Fruit fly (Drosophila melanogaster) whole organism, embryonic: Measurements from ENCODE around the gene CG8301.

Source experiments
- Ada2b ChIP-seq: fragments of 200-800 bp; sonication (Bioruptor generic); IDR thresholded peaks from 2 replicates; pipeline ENCODE4 v1.3.6; 2022; ENCODE audit warnings: missing biosample characterization, missing genetic modification characterization
- Atf3 ChIP-seq: fragments of 200-800 bp; sonication (Bioruptor generic); optimal IDR thresholded peaks from 3 replicates; lab custom pipeline; 2016; ENCODE audit warnings: missing biosample characterization, missing genetic modification characterization
- Blimp-1 ChIP-seq: fragments of 200-800 bp; sonication (Bioruptor generic); optimal IDR thresholded peaks from 3 replicates; lab custom pipeline; 2018; ENCODE audit warnings: missing biosample characterization, missing genetic modification characterization, mild to moderate bottlenecking, moderate library complexity, missing genetic modification reagents
- CG12219 ChIP-seq: fragments of 200-800 bp; sonication (Bioruptor generic); optimal IDR thresholded peaks from 3 replicates; lab custom pipeline; 2018; ENCODE audit warnings: missing biosample characterization, mild to moderate bottlenecking, missing genetic modification characterization
- CG13296 ChIP-seq: fragments of 200-800 bp; sonication (Bioruptor generic); optimal IDR thresholded peaks from 3 replicates; lab custom pipeline; 2018; ENCODE audit warnings: missing biosample characterization, mild to moderate bottlenecking, missing genetic modification characterization
- CG13624 ChIP-seq: fragments of 200-800 bp; sonication (Bioruptor generic); optimal IDR thresholded peaks from 2 replicates; lab custom pipeline; 2016; ENCODE audit warnings: missing biosample characterization, missing genetic modification characterization
- CG14965 ChIP-seq: fragments of 200-800 bp; sonication (Bioruptor generic); optimal IDR thresholded peaks from 2 replicates; lab custom pipeline; 2016; ENCODE audit warnings: missing biosample characterization, missing genetic modification characterization, borderline replicate concordance
- CG17328 ChIP-seq: fragments of 200-800 bp; sonication (Bioruptor generic); IDR thresholded peaks from 2 replicates; pipeline ENCODE4 v1.3.6; 2022; ENCODE audit warnings: missing biosample characterization, missing genetic modification characterization
- CG17802 ChIP-seq: fragments of 200-800 bp; sonication (Bioruptor generic); optimal IDR thresholded peaks from 2 replicates; lab custom pipeline; 2018; ENCODE audit warnings: missing biosample characterization, mild to moderate bottlenecking, missing genetic modification characterization, moderate library complexity
- CG18262 ChIP-seq: fragments of 200-800 bp; optimal IDR thresholded peaks from 3 replicates; lab custom pipeline; 2019; ENCODE audit warnings: missing biosample characterization, mild to moderate bottlenecking, missing genetic modification characterization, moderate library complexity
- CG18476 ChIP-seq: fragments of 200-800 bp; sonication (Bioruptor generic); optimal IDR thresholded peaks from 2 replicates; lab custom pipeline; 2016; ENCODE audit warnings: missing biosample characterization, mild to moderate bottlenecking, missing genetic modification characterization
- CG18764 ChIP-seq: fragments of 200-800 bp; sonication (Bioruptor generic); optimal IDR thresholded peaks from 3 replicates; lab custom pipeline; 2016; ENCODE audit warnings: missing biosample characterization, missing genetic modification characterization
- CG2199 ChIP-seq: fragments of 200-800 bp; sonication (Bioruptor generic); IDR thresholded peaks from 3 replicates; pipeline ENCODE4 v1.3.6; 2022; ENCODE audit warnings: missing biosample characterization, missing genetic modification characterization
- CG2712 ChIP-seq: fragments of 200-800 bp; optimal IDR thresholded peaks from 3 replicates; lab custom pipeline; 2019; ENCODE audit warnings: missing biosample characterization, mild to moderate bottlenecking, missing genetic modification characterization, moderate library complexity
- CG31441 ChIP-seq: fragments of 200-800 bp; sonication (Bioruptor generic); IDR thresholded peaks from 2 replicates; pipeline ENCODE4 v1.3.6; 2022; ENCODE audit warnings: missing biosample characterization, missing genetic modification characterization
- CG32532 ChIP-seq: fragments of 200-800 bp; sonication (Bioruptor generic); IDR thresholded peaks from 2 replicates; pipeline ENCODE4 v1.3.6; 2022; ENCODE audit warnings: missing biosample characterization, missing genetic modification characterization
- CG34376 ChIP-seq: fragments of 200-800 bp; sonication (Bioruptor generic); optimal IDR thresholded peaks from 2 replicates; lab custom pipeline; 2018; ENCODE audit warnings: missing biosample characterization, mild to moderate bottlenecking, missing genetic modification characterization
- CG4424 ChIP-seq: fragments of 200-800 bp; sonication (Bioruptor generic); optimal IDR thresholded peaks from 3 replicates; lab custom pipeline; 2016; ENCODE audit warnings: missing biosample characterization, missing genetic modification characterization
- CG8290 ChIP-seq, 3 experiments: fragments of 200-800 bp; sonication (Bioruptor generic); optimal IDR thresholded peaks; 2 replicates each; lab custom pipeline; 2016 to 2019; ENCODE audit warnings: missing biosample characterization in 3 of 3, missing genetic modification characterization in 3 of 3, mild to moderate bottlenecking in 2 of 3, moderate library complexity in 1 of 3
- CG8924 ChIP-seq: fragments of 200-800 bp; optimal IDR thresholded peaks from 3 replicates; lab custom pipeline; 2019; ENCODE audit warnings: missing biosample characterization, mild to moderate bottlenecking, missing genetic modification characterization, moderate library complexity
- CoRest ChIP-seq: fragments of 200-800 bp; sonication (Bioruptor generic); optimal IDR thresholded peaks from 3 replicates; lab custom pipeline; 2018; ENCODE audit warnings: missing biosample characterization, mild to moderate bottlenecking, missing genetic modification characterization, moderate library complexity
- HLHmδ ChIP-seq: fragments of 200-800 bp; sonication (Bioruptor generic); optimal IDR thresholded peaks from 2 replicates; lab custom pipeline; 2018; ENCODE audit warnings: missing biosample characterization, mild to moderate bottlenecking, missing genetic modification characterization, moderate library complexity
- HmgZ ChIP-seq: fragments of 200-800 bp; sonication (Bioruptor generic); optimal IDR thresholded peaks from 2 replicates; lab custom pipeline; 2018; ENCODE audit warnings: missing biosample characterization, mild to moderate bottlenecking, missing genetic modification characterization
- Hmx ChIP-seq: fragments of 200-800 bp; sonication (Bioruptor generic); optimal IDR thresholded peaks from 2 replicates; lab custom pipeline; 2016; ENCODE audit warnings: missing biosample characterization, missing genetic modification characterization
- Hsf ChIP-seq: fragments of 200-800 bp; sonication (Bioruptor generic); optimal IDR thresholded peaks from 3 replicates; lab custom pipeline; 2016; ENCODE audit warnings: missing biosample characterization, missing genetic modification characterization
- Max ChIP-seq: fragments of 200-800 bp; sonication (Bioruptor generic); optimal IDR thresholded peaks from 2 replicates; lab custom pipeline; 2016; ENCODE audit warnings: missing biosample characterization, mild to moderate bottlenecking, missing genetic modification characterization
- Oli ChIP-seq: fragments of 200-800 bp; sonication (Bioruptor generic); optimal IDR thresholded peaks from 2 replicates; lab custom pipeline; 2018; ENCODE audit warnings: missing biosample characterization, mild to moderate bottlenecking, missing genetic modification characterization, moderate library complexity
- Pdp1 ChIP-seq, 2 experiments: fragments of 200-800 bp; sonication (Bioruptor generic); optimal IDR thresholded peaks; 3 replicates each; lab custom pipeline; 2016; ENCODE audit warnings: missing biosample characterization in 2 of 2, missing genetic modification characterization in 2 of 2, mild to moderate bottlenecking in 1 of 2, moderate library complexity in 1 of 2
- Side ChIP-seq: fragments of 200-800 bp; sonication (Bioruptor generic); optimal IDR thresholded peaks from 2 replicates; lab custom pipeline; 2016; ENCODE audit warnings: missing biosample characterization, missing genetic modification characterization
- Six4 ChIP-seq: fragments of 200-800 bp; sonication (Bioruptor generic); optimal IDR thresholded peaks from 2 replicates; lab custom pipeline; 2016; ENCODE audit warnings: missing biosample characterization, missing genetic modification characterization
- Spps ChIP-seq: fragments of 200-800 bp; sonication (Bioruptor generic); optimal IDR thresholded peaks from 2 replicates; lab custom pipeline; 2018; ENCODE audit warnings: missing biosample characterization, mild to moderate bottlenecking, missing genetic modification characterization
- Sry-β ChIP-seq: fragments of 200-800 bp; sonication (Bioruptor generic); optimal IDR thresholded peaks from 2 replicates; lab custom pipeline; 2018; ENCODE audit warnings: missing biosample characterization, mild to moderate bottlenecking, missing genetic modification characterization, moderate library complexity
- Sry-δ ChIP-seq: fragments of 200-800 bp; sonication (Bioruptor generic); optimal IDR thresholded peaks from 2 replicates; lab custom pipeline; 2016; ENCODE audit warnings: missing biosample characterization, missing genetic modification characterization
- Xbp1 ChIP-seq: fragments of 200-800 bp; sonication (Bioruptor generic); optimal IDR thresholded peaks from 3 replicates; lab custom pipeline; 2016; ENCODE audit warnings: missing biosample characterization, mild to moderate bottlenecking, missing genetic modification characterization
- al ChIP-seq: fragments of 200-800 bp; sonication (Bioruptor generic); IDR thresholded peaks from 2 replicates; pipeline ENCODE4 v1.3.6; 2022; ENCODE audit warnings: missing biosample characterization, missing genetic modification characterization
- bsh ChIP-seq, 2 experiments: fragments of 200-800 bp; sonication (Bioruptor generic); optimal IDR thresholded peaks; 2 replicates each; lab custom pipeline; 2017 to 2018; ENCODE audit warnings: mild to moderate bottlenecking in 2 of 2, missing biosample characterization in 2 of 2, missing genetic modification characterization in 2 of 2, moderate library complexity in 1 of 2
- crp ChIP-seq, 2 experiments: fragments of 200-800 bp; sonication (Bioruptor generic); optimal IDR thresholded peaks; 2 replicates in 1 of 2; 3 replicates in 1 of 2; lab custom pipeline; 2017; ENCODE audit warnings: missing biosample characterization in 2 of 2, missing genetic modification characterization in 2 of 2, mild to moderate bottlenecking in 1 of 2, moderate library complexity in 1 of 2
- esg ChIP-seq: fragments of 200-800 bp; sonication (Bioruptor generic); conservative IDR thresholded peaks from 2 replicates; pipeline ENCODE4 v1.3.6; 2022; ENCODE audit warnings: missing biosample characterization, missing genetic modification characterization
- fd102C ChIP-seq: fragments of 200-800 bp; sonication (Bioruptor generic); optimal IDR thresholded peaks from 2 replicates; lab custom pipeline; 2018; ENCODE audit warnings: missing biosample characterization, mild to moderate bottlenecking, missing genetic modification characterization, moderate library complexity
- ham ChIP-seq: fragments of 200-800 bp; sonication (Bioruptor generic); IDR thresholded peaks from 2 replicates; pipeline ENCODE4 v1.3.6; 2022; ENCODE audit warnings: missing biosample characterization, missing genetic modification characterization
- nom ChIP-seq: fragments of 200-800 bp; sonication (Bioruptor generic); optimal IDR thresholded peaks from 2 replicates; lab custom pipeline; 2017; ENCODE audit warnings: missing biosample characterization, missing genetic modification characterization, mild to moderate bottlenecking, moderate library complexity, missing genetic modification reagents
- pfk ChIP-seq: fragments of 200-800 bp; sonication (Bioruptor generic); optimal IDR thresholded peaks from 2 replicates; lab custom pipeline; 2018; ENCODE audit warnings: missing biosample characterization, mild to moderate bottlenecking, missing genetic modification characterization, moderate library complexity
- phol ChIP-seq: fragments of 200-800 bp; sonication (Bioruptor generic); optimal IDR thresholded peaks from 3 replicates; lab custom pipeline; 2018; ENCODE audit warnings: missing biosample characterization, mild to moderate bottlenecking, missing genetic modification characterization, moderate library complexity
- ranshi ChIP-seq: fragments of 200-800 bp; sonication (Bioruptor generic); IDR thresholded peaks from 2 replicates; pipeline ENCODE4 v1.3.6; 2022; ENCODE audit warnings: missing biosample characterization, missing genetic modification characterization
- rib ChIP-seq: fragments of 200-800 bp; sonication (Bioruptor generic); IDR thresholded peaks from 2 replicates; pipeline ENCODE4 v1.3.6; 2022; ENCODE audit warnings: missing biosample characterization, missing genetic modification characterization
- sc ChIP-seq, 3 experiments: fragments of >200 bp in 2 of 3; fragments of 200-800 bp in 1 of 3; sonication (Bioruptor generic) in 1 of 3; optimal IDR thresholded peaks; 2 replicates in 2 of 3; 3 replicates in 1 of 3; lab custom pipeline; 2017; ENCODE audit warnings: mild to moderate bottlenecking in 1 of 3, missing biosample characterization in 1 of 3, missing genetic modification characterization in 1 of 3, missing genetic modification reagents in 1 of 3
- sens ChIP-seq: fragments of 200-800 bp; sonication (Bioruptor generic); peaks from one replicate; lab custom pipeline; 2016; ENCODE audit warnings: missing biosample characterization, missing genetic modification characterization
- slp2 ChIP-seq: fragments of 200-800 bp; sonication (Bioruptor generic); optimal IDR thresholded peaks from 2 replicates; lab custom pipeline; 2016; ENCODE audit warnings: missing biosample characterization, missing genetic modification characterization
- tap ChIP-seq: fragments of 200-800 bp; optimal IDR thresholded peaks from 3 replicates; lab custom pipeline; 2019; ENCODE audit warnings: missing biosample characterization, mild to moderate bottlenecking, missing genetic modification characterization, moderate library complexity
- tx ChIP-seq: fragments of 200-800 bp; sonication (Bioruptor generic); optimal IDR thresholded peaks from 2 replicates; lab custom pipeline; 2016; ENCODE audit warnings: missing biosample characterization, missing genetic modification characterization

CG8301 gene

dm6 chr3R:9605084-9605483 lies 24.0 kb downstream of the CG8301 start (continued):
- TF ChIP-seq CG17802 (no peak), CG18476 (GFP tag; lab: Kevin White, UChicago) (peak; percentile 3), esg (GFP tag; lab: Robert Waterston, UW) (no peak), Atf3 (GFP tag; lab: Kevin White, UChicago) (no peak), Hmx (GFP tag; lab: Kevin White, UChicago) (no peak), CG12219 (no peak), rib (GFP tag; lab: Robert Waterston, UW) (no peak), CG8924 (tag; lab: Kevin White, UChicago) (peak; percentile 40), bsh (GFP tag; optimal IDR thresholded peaks at IDR 0.05; lab: Kevin White, UChicago) (peak; percentile 47 to 77), CG18764 (GFP tag; lab: Kevin White, UChicago) (peak; percentile 29), Ada2b (GFP tag; lab: Robert Waterston, UW) (no peak), Sry-δ (no peak), CG4424 (GFP tag; lab: Kevin White, UChicago) (peak; percentile 67), CG13296 (no peak), CG34376 (GFP tag; lab: Kevin White, UChicago) (no peak), tap (no peak), CG14965 (GFP tag; lab: Kevin White, UChicago) (no peak), slp2 (GFP tag; lab: Kevin White, UChicago) (peak; percentile 12), Pdp1 (GFP tag; optimal IDR thresholded peaks at IDR 0.05; lab: Kevin White, UChicago) (peak; percentile 24 to 48), CG18262 (tag; lab: Kevin White, UChicago) (peak; percentile 77), sc (optimal IDR thresholded peaks at IDR 0.05; lab: Kevin White, UChicago) (no peak), sc (GFP tag; optimal IDR thresholded peaks at IDR 0.05; lab: Kevin White, UChicago) (peak; percentile 26), al (GFP tag; lab: Robert Waterston, UW) (no peak), HmgZ (no peak), ham (no peak), Max (GFP tag; lab: Kevin White, UChicago) (no peak), CG32532 (GFP tag; lab: Robert Waterston, UW) (no peak), tx (no peak), CG13624 (no peak), phol (tag; lab: Kevin White, UChicago) (peak; percentile 62), CoRest (tag; lab: Kevin White, UChicago) (peak; percentile 28), Xbp1 (GFP tag; lab: Kevin White, UChicago) (peak; percentile 9), CG2199 (GFP tag; lab: Robert Waterston, UW) (peak; percentile 71; the same call in 2 of the 3 replicates), CG31441 (peak; percentile 41; the same call in 1 of the 2 replicates), pfk (GFP tag; lab: Kevin White, UChicago) (no peak), fd102C (GFP tag; lab: Kevin White, UChicago) (peak; percentile 35), CG2712 (peak; percentile 81), HLHmδ (GFP tag; lab: Kevin White, UChicago) (no peak), Six4 (GFP tag; lab: Kevin White, UChicago) (peak; percentile 12), ranshi (GFP tag; lab: Robert Waterston, UW) (no peak), Blimp-1 (GFP tag; lab: Kevin White, UChicago) (peak; percentile 67), Sry-β (no peak), CG17328 (GFP tag; lab: Robert Waterston, UW) (peak; percentile 59), Hsf (peak; percentile 21), Side (GFP tag; lab: Kevin White, UChicago) (peak; percentile 54), nom (GFP tag; lab: Kevin White, UChicago) (peak; percentile 37), Oli (tag; lab: Kevin White, UChicago) (peak; percentile 4), crp (GFP tag; optimal IDR thresholded peaks at IDR 0.05; lab: Kevin White, UChicago) (no peak), sens (peak; percentile 93), CG8290 (GFP tag; optimal IDR thresholded peaks at IDR 0.05; lab: Kevin White, UChicago) (peak; percentile 3), CG8290 (tag; optimal IDR thresholded peaks at IDR 0.05; lab: Kevin White, UChicago) (no peak), Spps (tag; lab: Kevin White, UChicago) (peak; percentile 55)
